Worm (Caenorhabditis elegans): ENCODE results near the gene C06H5.14.

DNA sequence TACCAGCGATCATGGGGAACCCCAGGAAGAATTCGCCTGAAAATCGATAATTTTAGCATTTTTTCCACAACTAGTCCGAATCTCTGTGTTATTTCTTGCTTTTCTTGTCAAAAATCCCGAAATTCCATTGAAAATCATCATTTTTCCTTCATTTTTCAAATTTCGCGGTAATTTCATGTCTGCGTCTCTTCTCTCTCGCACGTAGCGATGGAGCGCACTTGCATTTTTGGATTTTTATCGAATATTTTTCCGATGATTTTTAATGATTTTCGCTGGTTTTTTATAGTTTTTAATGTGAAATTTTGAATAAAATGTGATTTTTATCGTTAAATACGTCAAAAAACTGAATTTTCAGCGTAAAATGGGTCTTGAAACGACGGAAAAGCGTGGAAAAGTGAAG lies 17.5 kb downstream of the C06H5.14 start, which contains the start of gene E01B7.2:
- TF ChIP-seq ama-1 (optimal IDR thresholded peaks at IDR 0.05) = no peak
- TF ChIP-seq pes-1 (GFP tag; IDR thresholded peaks at IDR 0.05) = no peak
- no peak for TF ChIP-seq scrt-1 (GFP tag; IDR thresholded peaks at IDR 0.05)
- TF ChIP-seq flt-1 (GFP tag; IDR thresholded peaks at IDR 0.05) = no peak
- no peak for TF ChIP-seq hmg-4 (GFP tag; optimal IDR thresholded peaks at IDR 0.05)
- TF ChIP-seq ets-7 (tag; optimal IDR thresholded peaks at IDR 0.05) = no peak
- TF ChIP-seq hmbx-1 (tag; optimal IDR thresholded peaks at IDR 0.05) = no peak
- TF ChIP-seq F13C5.2 (tag; optimal IDR thresholded peaks at IDR 0.05) = peak; percentile 50
- TF ChIP-seq tbx-11 (GFP tag; IDR thresholded peaks at IDR 0.05) = no peak
- TF ChIP-seq tra-4 (tag; optimal IDR thresholded peaks at IDR 0.05) = no peak
- TF ChIP-seq hnd-1 (tag; optimal IDR thresholded peaks at IDR 0.05) = no peak
